Worm (Caenorhabditis elegans): Measurements from ENCODE around the gene F16G10.9.

The F16G10.9 gene

ce11 chrII:2383334-2383733, 2.1 kb downstream of the F16G10.9 start, which contains the start of gene F16G10.8:
Gene F16G10.8, minus strand, starts transcription at chrII:2383434.
- TF ChIP-seq fkh-8 (tag; optimal IDR thresholded peaks at IDR 0.05) (no peak), snu-23 (GFP tag; optimal IDR thresholded peaks at IDR 0.05) (no peak), ceh-88 (GFP tag; IDR thresholded peaks at IDR 0.05) (no peak), snpc-4 (tag; optimal IDR thresholded peaks at IDR 0.05) (no peak), nhr-77 (tag; optimal IDR thresholded peaks at IDR 0.05) (no peak), vab-15 (tag; optimal IDR thresholded peaks at IDR 0.05) (no peak), C04F5.9 (tag; optimal IDR thresholded peaks at IDR 0.05) (no peak), efl-1 (optimal IDR thresholded peaks at IDR 0.05) (no peak), efl-1 (GFP tag; optimal IDR thresholded peaks at IDR 0.05 in 1 of 2) (no peak), lin-35 (GFP tag; optimal IDR thresholded peaks at IDR 0.05) (no peak), zip-4 (GFP tag; optimal IDR thresholded peaks at IDR 0.05) (no peak), lin-13 (GFP tag; optimal IDR thresholded peaks at IDR 0.05) (no peak), nhr-84 (tag; optimal IDR thresholded peaks at IDR 0.05) (no peak), nhr-28 (tag; optimal IDR thresholded peaks at IDR 0.05) (no peak), ama-1 (optimal IDR thresholded peaks at IDR 0.05) (no peak), aly-2 (tag; optimal IDR thresholded peaks at IDR 0.05) (no peak), sptf-1 (tag; optimal IDR thresholded peaks at IDR 0.05) (no peak), nhr-19 (GFP tag; conservative IDR thresholded peaks at IDR 0.05) (no peak), ztf-11 (tag; optimal IDR thresholded peaks at IDR 0.05) (no peak), hpl-2 (GFP tag; optimal IDR thresholded peaks at IDR 0.05) (no peak), pqm-1 (tag; optimal IDR thresholded peaks at IDR 0.05) (no peak)

DNA sequence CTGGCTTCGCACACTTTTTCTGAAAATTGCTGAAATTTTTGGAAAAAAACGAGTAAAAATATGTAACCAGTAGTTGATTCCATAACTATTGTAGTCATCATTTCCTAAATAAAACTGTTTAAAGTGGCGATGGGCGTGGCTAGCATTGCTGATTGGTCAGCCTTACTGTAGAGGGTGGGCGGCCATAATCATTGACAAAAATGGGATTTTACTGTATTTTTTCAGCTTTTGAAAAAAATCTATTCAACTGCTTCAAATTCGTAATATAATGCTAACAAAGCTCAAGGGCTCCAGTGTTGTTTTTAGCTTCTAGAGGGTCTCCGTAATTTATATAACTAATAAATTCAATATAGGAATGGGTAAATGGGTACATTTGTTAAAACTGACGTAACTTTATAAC, 5.2 kb downstream of the F16G10.9 start, which contains the start of gene F16G10.7:
Gene F16G10.7, minus strand, starts transcription at position 101 of the 400 bp plus-strand sequence.
- TF ChIP-seq nhr-85 (tag) = no peak
- no peak for TF ChIP-seq lin-14 (GFP tag; optimal IDR thresholded peaks at IDR 0.05)
- no peak for TF ChIP-seq hpl-2 (GFP tag; optimal IDR thresholded peaks at IDR 0.05)
- TF ChIP-seq F16B12.6 (tag; optimal IDR thresholded peaks at IDR 0.05) = no peak
- no peak for TF ChIP-seq nhr-90 (tag; optimal IDR thresholded peaks at IDR 0.05; ENCODE audit: poor library complexity)
- TF ChIP-seq zag-1 (tag; optimal IDR thresholded peaks at IDR 0.05) = no peak
- TF ChIP-seq lsy-2 (tag; optimal IDR thresholded peaks at IDR 0.05) = no peak
- TF ChIP-seq jun-1 (tag; optimal IDR thresholded peaks at IDR 0.05) = no peak

ce11 chrII:2379673-2380072, 5.7 kb downstream of the F16G10.9 start:
- TF ChIP-seq unc-30 (tag; optimal IDR thresholded peaks at IDR 0.05) (no peak), efl-3 (GFP tag; optimal IDR thresholded peaks at IDR 0.05) (no peak), nhr-12 (tag; optimal IDR thresholded peaks at IDR 0.05) (no peak), efl-1 (optimal IDR thresholded peaks at IDR 0.05) (no peak), efl-1 (GFP tag; optimal IDR thresholded peaks at IDR 0.05 in 1 of 2) (no peak), sup-37 (GFP tag; optimal IDR thresholded peaks at IDR 0.05) (no peak), swsn-7 (tag; optimal IDR thresholded peaks at IDR 0.05) (no peak), lin-39 (tag; optimal IDR thresholded peaks at IDR 0.05) (no peak), unc-62 (GFP tag; optimal IDR thresholded peaks at IDR 0.05) (no peak), dsc-1 (tag; optimal IDR thresholded peaks at IDR 0.05) (no peak), ces-1 (GFP tag; optimal IDR thresholded peaks at IDR 0.05) (no peak), egl-27 (tag; optimal IDR thresholded peaks at IDR 0.05) (no peak), ceh-82 (tag; optimal IDR thresholded peaks at IDR 0.05) (no peak), Y116A8C.19 (tag; optimal IDR thresholded peaks at IDR 0.05; ENCODE audit: borderline replicate concordance) (no peak), mep-1 (tag; optimal IDR thresholded peaks at IDR 0.05) (no peak)

All from whole organism, L1 larva.